Worm (Caenorhabditis elegans) whole organism, mixed stage, embryonic: ENCODE results near the gene srd-12.

Experiments used
- blmp-1 ChIP-seq: fragments of 150-350 bp; optimal IDR thresholded peaks from 2 replicates; lab custom pipeline; 2014; ENCODE audit warnings: missing biosample characterization, missing genetic modification characterization
- elt-1 ChIP-seq: sonication (generic microtip); optimal IDR thresholded peaks from 2 replicates; lab custom pipeline; 2017; ENCODE audit warnings: missing genetic modification characterization, mild to moderate bottlenecking, missing compliant biosample characterization, antibody characterized with exemption, moderate library complexity, borderline replicate concordance; ENCODE audit not compliant: insufficient read depth
- elt-3 ChIP-seq: fragments of 150-350 bp; optimal IDR thresholded peaks from 2 replicates; lab custom pipeline; 2014; ENCODE audit warnings: missing biosample characterization, missing genetic modification characterization
- lin-32 ChIP-seq: fragments of 200-800 bp; sonication (Bioruptor generic); optimal IDR thresholded peaks from 2 replicates; lab custom pipeline; 2018; ENCODE audit warnings: mild to moderate bottlenecking, missing genetic modification characterization, missing compliant biosample characterization
- nhr-12 ChIP-seq: fragments of 150-350 bp; optimal IDR thresholded peaks from 2 replicates; lab custom pipeline; 2014; ENCODE audit warnings: missing biosample characterization, missing genetic modification characterization
- sem-2 ChIP-seq: fragments of 200-800 bp; sonication (Bioruptor generic); optimal IDR thresholded peaks from 2 replicates; lab custom pipeline; 2018; ENCODE audit warnings: mild to moderate bottlenecking, missing genetic modification characterization, missing compliant biosample characterization
- unc-39 ChIP-seq: fragments of 150-350 bp; optimal IDR thresholded peaks from 2 replicates; lab custom pipeline; 2014; ENCODE audit warnings: missing biosample characterization, missing genetic modification characterization
- unc-62 ChIP-seq: fragments of 150-350 bp; optimal IDR thresholded peaks from 2 replicates; lab custom pipeline; 2014; ENCODE audit warnings: missing biosample characterization, missing genetic modification reagents, missing genetic modification characterization

DNA sequence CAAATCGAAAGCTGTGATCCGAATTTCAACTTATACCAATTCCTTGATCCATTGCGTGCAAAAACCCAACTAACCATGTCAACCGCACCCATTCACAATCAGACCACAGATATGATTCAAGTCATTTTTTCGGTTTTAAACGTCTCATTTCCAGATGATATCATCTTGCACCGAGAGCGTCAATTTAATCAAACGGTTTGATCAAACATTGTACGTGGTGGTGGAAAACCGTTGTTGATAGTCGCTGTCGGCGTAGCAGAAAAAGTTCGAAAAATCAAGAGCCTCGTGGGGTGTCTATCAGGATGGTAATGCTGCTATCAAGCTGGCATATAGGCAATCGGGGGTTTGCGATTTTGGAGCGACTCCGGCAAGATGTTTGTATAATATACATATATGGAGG is 28.8 kb upstream of the srd-12 start:
- TF ChIP-seq blmp-1 (tag; lab: Kevin White, UChicago) (no peak), sem-2 (GFP tag; lab: Kevin White, UChicago) (no peak), elt-1 (tag; lab: Kevin White, UChicago) (no peak), unc-39 (tag; lab: Kevin White, UChicago) (no peak), lin-32 (GFP tag; lab: Kevin White, UChicago) (no peak), unc-62 (no peak), elt-3 (tag; lab: Kevin White, UChicago) (no peak), nhr-12 (tag; lab: Kevin White, UChicago) (no peak)
